Worm (Caenorhabditis elegans): ENCODE results near the gene unc-104.

DNA sequence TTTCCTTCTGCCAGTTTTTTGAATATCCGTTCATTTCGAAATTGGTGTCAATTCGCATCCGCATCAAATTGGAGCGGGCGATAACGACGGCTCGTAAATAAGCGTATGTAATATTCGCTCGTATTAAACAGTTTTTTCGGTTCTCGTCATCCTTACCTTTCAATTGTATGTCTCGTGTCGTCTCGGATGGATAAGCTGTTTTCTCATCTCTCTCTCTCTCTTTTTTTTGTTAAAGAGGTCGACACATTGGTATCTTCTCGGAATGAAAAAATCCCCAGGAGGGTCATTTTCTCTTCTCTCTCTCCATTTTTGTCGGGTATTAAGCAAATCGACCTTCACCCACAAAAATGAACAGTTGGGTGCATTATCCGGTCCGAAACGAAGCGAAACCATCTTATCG is 15.9 kb upstream of the unc-104 start:
- TF ChIP-seq snpc-1.1 (tag; optimal IDR thresholded peaks at IDR 0.05; ENCODE audit: insufficient read depth) (no peak), ceh-100 (GFP tag; IDR thresholded peaks at IDR 0.05) (no peak), zim-3 (tag; optimal IDR thresholded peaks at IDR 0.05) (no peak), nhr-90 (tag; optimal IDR thresholded peaks at IDR 0.05) (no peak), Y56A3A.18 (GFP tag; IDR thresholded peaks at IDR 0.05) (no peak)
